Fruit fly (Drosophila melanogaster) ovary, adult (tissue): Measurements from ENCODE around the gene arg.

Experiments
- CG17801 ChIP-seq: fragments of 200-800 bp; optimal IDR thresholded peaks from 2 replicates; lab custom pipeline; 2019; ENCODE audit warnings: missing biosample characterization, mild to moderate bottlenecking, missing genetic modification characterization, moderate library complexity; ENCODE audit not compliant: partially characterized antibody

Gene arg

dm6 chrX:542069-542468 is 32.8 kb downstream of the arg start:
- no peak for TF ChIP-seq CG17801

- TF ChIP-seq CG17801: no peak
Measured at dm6 chrX:546372-547006, 37.3 kb downstream of the arg start.
